Fruit fly (Drosophila melanogaster) ovary, adult (tissue): ENCODE results near the gene CG31275.

Experiments used
- CG17801 ChIP-seq: fragments of 200-800 bp; optimal IDR thresholded peaks from 2 replicates; lab custom pipeline; 2019; ENCODE audit warnings: missing biosample characterization, mild to moderate bottlenecking, missing genetic modification characterization, moderate library complexity; ENCODE audit not compliant: partially characterized antibody

CG31275 gene

DNA sequence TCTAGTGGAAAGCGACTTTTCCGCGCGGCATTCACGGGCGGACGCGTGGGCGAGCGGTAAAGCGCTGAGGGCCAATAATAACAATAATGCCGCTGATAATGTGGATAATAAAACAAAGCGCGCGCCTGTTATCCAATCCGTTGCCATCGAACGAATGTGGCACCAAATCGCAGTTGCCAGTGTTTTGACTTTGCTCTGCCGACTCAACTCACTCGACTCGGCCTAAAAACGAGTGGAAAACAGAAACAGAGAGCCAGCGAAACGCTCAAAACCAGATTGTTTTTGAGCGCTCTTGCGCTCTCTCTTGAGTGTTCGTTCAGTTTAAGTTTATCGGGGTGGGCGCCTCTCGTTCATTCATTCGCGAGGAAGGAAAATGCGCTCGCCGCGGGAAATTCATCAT is 16.9 kb downstream of the CG31275 start, which contains the start of gene Ubx:
Ubx (minus strand) TSS at position 158 of the 400 bp plus-strand sequence.
- no peak for TF ChIP-seq CG17801 (GFP tag; lab: Kevin White, UChicago)

DNA sequence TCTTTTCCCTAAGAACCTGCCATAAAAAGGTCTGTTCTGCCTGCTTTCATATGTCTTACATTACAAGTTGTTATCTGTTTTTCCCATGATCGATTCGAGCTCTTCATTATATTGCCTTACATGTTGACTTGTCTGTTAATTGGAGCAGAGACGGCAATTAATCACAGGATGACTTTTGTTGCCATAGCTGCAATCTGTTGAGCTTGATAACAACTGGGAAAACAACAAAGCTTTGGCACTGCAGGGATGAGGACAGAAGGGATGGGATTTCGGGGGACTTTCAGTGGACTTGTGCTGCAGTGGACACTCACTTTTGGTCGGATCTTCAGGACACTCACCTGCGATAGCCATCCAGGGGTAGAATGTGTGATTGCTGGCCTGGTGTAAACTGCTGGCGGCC is 18.7 kb downstream of the CG31275 start:
- TF ChIP-seq CG17801 (GFP tag; lab: Kevin White, UChicago) = no peak

DNA sequence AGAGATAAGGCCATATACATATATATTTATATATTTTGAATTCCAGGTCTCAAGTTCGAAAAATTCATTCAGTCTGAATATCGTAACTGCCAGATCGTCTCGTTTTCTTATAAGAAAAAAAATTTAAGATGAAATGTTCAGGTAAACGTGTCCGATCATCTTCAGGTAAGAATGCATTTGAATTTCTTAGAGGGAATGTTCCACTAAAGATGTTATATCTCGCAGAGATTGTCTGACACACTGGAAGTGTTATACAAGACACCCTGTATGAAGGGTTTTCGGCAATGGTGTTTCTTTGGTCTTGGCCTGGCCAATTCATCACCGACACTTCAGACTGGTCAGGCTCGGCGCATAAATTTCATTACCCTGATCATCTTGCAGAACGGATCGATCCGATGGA is 20.4 kb downstream of the CG31275 start:
- TF ChIP-seq CG17801 (GFP tag; lab: Kevin White, UChicago) = no peak

DNA sequence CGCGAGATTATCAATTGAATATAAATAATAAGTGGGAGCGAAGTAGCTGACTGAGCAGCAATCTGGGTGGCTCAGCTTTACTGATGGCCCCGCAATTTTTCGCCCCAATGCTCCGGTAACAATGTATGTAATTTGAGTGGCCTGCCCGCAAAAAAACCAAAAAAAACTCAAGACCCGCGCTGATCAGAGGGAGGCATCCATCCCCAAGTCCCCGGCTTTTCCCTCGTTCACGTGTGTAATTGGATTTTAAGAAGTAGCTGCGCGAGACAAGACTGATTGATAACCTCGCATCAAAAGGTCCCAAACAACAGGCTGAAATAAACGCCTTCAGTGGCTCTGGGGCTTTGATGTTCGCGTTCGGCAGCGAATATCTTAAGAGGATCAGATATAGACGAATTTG is 27.1 kb downstream of the CG31275 start:
- no peak for TF ChIP-seq CG17801 (GFP tag; lab: Kevin White, UChicago)

DNA sequence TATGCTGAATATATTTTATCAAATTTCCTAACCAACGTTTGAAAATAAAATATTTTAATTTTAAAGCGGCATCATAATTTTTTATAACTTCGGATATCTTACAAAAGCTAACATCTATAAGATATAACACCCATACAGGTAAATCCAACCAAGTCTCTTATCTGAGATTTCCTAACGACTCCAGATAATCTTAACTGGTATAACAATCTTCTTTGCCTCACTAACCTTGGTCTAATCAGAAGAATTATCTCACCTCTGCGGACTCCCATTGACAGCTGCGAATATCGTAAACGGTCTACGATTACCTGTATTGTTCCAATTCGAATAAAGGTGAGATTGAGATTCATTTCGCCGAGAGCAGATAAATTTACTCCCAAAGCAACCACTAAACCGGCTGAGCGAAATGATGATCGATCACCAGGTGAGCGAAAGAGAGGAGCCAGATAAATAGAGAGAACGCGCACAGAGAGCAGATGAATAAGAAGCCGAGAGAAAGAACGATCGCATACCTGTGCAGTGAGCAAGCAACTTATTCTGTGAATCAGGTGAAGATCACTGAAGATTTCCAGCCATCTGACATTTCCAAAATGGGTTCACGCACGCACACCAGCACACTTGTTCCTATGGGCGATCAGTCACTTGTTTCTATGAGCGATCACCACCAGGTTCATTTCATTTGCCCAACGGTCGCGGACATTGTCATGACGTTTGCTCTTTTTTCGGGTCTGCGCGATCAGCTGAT is 31.4 kb downstream of the CG31275 start:
- TF ChIP-seq CG17801 (GFP tag; lab: Kevin White, UChicago) = no peak

DNA sequence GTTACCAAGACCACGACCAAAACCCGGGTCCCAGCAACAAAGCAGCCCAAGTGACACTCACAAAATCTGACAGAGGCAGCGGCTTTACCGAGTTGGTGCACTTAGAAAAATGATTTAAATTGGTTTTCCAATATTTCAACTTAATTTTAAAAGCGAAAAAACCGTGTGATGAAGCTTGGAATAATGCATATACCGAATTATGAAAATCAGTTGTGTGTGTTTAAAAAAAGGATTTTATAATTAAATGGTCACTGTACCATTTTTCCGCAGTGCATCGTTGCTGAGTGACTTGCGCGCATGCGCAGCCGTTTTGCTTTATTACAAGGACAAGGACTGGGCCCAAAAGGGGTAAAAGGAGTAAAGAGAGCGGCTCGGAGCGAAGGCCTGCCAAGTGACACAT is 33.2 kb downstream of the CG31275 start:
- no peak for TF ChIP-seq CG17801 (GFP tag; lab: Kevin White, UChicago)

DNA sequence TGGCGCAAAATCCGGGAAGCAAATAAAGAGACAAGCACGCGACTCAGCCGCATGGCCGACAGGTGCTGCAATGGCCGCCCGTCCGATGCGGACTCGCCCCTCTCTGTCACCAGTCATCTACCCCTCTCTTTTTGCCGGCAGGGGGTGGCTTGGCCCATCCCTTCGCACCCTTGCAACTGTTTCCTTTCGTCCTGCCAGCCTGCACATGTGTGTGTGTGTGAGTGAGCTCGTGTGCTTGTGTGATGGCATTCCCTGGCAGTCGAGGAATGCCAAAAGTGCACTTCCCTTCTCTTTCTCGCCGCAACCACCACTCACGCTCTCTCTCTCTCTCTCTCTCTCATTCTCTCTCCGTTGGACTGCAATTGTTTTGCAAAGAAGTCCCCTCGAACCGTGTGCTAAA is 35.5 kb downstream of the CG31275 start:
- no peak for TF ChIP-seq CG17801 (GFP tag; lab: Kevin White, UChicago)

DNA sequence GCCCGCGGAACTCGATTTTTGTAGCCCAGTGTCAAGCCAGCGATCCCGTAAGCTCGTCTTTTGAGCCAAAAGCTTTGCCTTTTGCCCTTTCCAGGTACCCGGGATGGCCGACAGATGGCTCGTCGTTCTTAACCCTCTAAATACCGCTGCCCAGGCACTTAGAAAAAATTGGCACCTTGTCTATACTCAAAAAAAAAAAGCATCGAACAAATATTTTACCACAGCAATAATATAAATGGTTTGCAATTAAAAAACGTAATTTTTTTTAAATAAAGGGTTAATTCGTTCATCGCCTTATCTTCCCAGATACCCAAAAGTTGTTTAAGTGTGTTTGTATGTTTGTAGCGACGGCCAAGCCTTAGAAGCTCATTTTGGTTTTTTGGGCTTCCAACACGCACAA is 46.9 kb downstream of the CG31275 start:
- TF ChIP-seq CG17801 (GFP tag; lab: Kevin White, UChicago) = no peak

DNA sequence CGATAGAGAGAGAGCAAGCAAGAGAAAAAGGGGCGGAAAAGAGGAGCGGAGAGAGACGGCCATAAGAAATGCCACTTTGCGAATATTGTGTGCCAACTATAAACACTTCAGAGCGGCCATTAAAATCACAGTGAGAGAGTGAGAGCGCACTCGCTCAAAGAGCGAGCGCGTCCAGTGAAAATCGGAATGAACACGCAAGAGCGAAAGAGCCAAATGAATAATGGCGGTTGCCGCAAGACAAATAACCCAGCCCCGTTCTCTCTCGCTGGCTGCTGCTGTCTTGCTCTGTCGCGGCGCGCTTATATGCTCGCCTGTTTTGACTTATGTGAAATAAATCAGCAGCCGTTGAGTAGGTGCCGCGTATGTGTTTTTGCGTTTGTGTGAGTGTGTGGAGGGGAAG is 48.3 kb downstream of the CG31275 start:
- no peak for TF ChIP-seq CG17801 (GFP tag; lab: Kevin White, UChicago)

DNA sequence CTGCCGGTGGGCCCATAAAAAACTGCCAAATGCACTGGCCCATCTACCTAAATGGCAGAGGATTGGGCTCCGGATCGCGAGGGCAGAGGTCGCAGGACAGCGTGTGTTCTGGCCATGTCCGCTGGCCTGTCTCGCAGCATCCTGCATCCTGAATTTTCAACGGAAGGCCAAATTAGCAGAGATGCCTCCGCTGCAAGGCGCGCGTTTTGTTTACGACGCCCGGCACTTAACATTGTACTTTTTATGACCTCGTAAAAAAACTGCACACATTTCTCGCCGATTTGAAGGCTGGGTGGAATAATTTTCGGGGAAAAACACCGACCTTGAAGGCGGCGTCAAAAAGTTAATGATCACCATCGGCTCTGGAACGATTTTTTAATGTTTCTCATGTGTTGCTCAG is 50.2 kb downstream of the CG31275 start:
- no peak for TF ChIP-seq CG17801 (GFP tag; lab: Kevin White, UChicago)
